Fruit fly (Drosophila melanogaster): ENCODE measurements around the gene rsh.

- no peak for TF ChIP-seq CG31441 (GFP tag; IDR thresholded peaks at IDR 0.05)
- TF ChIP-seq CG17385 (GFP tag; optimal IDR thresholded peaks at IDR 0.05): no peak
- TF ChIP-seq CG33557 (GFP tag; optimal IDR thresholded peaks at IDR 0.05): no peak
- TF ChIP-seq luna (GFP tag; optimal IDR thresholded peaks at IDR 0.05): no peak
- TF ChIP-seq ci (GFP tag; IDR thresholded peaks at IDR 0.05): peak; percentile 47; the same call in 1 of the 3 replicates
- TF ChIP-seq CG4854 (GFP tag; optimal IDR thresholded peaks at IDR 0.05): no peak
These were observed 48.5 kb upstream of the rsh start for dm6 chrX:12939951-12940350.
